Worm (Caenorhabditis elegans): ENCODE measurements around the gene Y54G2A.44.

Gene Y54G2A.44

DNA sequence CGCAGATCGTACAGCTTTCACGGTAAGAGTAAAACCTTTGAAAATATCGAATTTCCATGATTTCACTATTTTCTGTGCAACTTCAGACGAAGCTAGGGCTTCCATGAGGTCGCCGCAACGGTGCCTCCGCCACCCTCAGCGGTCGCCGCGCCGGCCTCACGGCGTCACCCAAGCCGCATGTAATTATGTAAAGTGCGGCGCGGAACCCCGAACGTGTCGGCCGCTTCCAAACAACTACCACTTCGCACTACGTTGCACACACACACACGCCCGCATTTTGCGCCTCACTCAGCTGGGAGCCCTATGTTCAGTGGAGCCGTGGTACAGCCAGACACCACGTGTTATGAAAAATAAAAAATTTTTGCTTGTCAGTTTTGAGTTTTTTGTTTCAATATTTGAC is 15.4 kb downstream of the Y54G2A.44 start:
- TF ChIP-seq tra-4 (tag; optimal IDR thresholded peaks at IDR 0.05) (no peak), ama-1 (optimal IDR thresholded peaks at IDR 0.05) (no peak), scrt-1 (GFP tag; IDR thresholded peaks at IDR 0.05) (no peak), ceh-13 (GFP tag; optimal IDR thresholded peaks at IDR 0.05) (no peak), aly-1 (tag; optimal IDR thresholded peaks at IDR 0.05) (no peak), ets-7 (tag; optimal IDR thresholded peaks at IDR 0.05) (no peak), tbx-37 (GFP tag; conservative IDR thresholded peaks at IDR 0.05) (no peak)

DNA sequence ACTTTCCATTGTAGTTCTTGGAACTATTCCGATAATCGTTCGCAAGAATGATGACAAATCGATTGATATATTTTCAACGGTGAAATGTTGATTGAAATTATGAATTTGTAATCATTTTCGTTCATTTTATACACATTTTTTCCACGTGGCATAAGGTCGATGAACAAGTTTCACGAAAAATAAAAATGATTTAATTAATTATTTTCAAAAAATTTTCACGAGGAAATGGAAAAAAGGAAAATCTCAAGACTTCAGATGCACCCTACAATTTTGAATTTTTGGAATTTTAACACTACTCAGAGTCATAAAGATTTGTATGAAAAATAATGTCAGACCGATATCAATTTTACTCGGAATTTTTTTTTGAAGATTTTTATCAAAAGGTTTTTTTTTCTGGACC is 18.0 kb downstream of the Y54G2A.44 start, which contains the start of gene Y54G2A.13:
TSS of gene Y54G2A.13 (minus strand) at position 101 of the 400 bp plus-strand sequence.
- TF ChIP-seq ceh-13 (GFP tag; optimal IDR thresholded peaks at IDR 0.05): no peak

DNA sequence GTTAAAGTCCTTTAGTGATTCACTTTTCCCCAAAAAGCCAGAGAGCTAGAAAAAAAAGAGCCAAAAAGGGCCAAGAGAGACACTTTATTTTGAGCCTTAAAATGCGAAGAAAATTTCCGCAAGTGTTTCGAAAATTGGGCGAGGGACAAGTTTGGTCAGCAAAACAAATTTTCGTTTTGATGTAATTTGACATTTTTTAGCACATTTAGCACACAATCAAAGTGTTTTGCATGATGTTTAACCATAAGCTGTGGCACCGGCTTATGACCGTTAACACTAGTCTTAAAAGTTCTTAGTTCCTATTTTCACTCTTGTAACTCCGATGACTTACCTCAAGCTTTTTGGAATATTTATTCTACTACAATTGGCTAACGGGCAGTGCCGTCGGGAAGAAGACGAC is 18.8 kb downstream of the Y54G2A.44 start, which contains the start of gene Y54G2A.37:
TSS of gene Y54G2A.37 (plus strand) at position 301 of the 400 bp plus-strand sequence.
- TF ChIP-seq pes-1 (GFP tag; IDR thresholded peaks at IDR 0.05): no peak
- TF ChIP-seq B0310.2 (tag; optimal IDR thresholded peaks at IDR 0.05): no peak
- no peak for TF ChIP-seq aly-1 (tag; optimal IDR thresholded peaks at IDR 0.05)

DNA sequence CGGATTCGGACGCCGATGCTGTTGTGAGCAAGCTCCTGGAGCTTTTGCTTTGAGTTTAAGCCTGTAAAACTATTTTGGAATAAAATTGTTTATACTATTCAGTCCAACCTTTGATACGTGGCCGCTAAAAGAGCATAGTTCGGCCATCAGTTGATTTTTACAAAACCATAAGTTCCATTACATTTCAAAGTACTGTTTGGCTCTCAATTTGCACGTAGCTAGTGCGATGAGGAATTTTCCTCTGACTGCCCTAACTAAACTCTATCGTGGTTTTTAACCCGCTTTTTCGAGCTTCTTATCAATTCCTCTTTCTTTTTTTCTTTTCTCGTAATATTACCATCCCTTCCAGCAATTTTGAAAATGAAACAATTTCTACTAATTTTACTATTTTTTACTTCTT is 21.8 kb downstream of the Y54G2A.44 start, which contains the start of gene clec-80:
TSS of gene clec-80 (plus strand) at position 301 of the 400 bp plus-strand sequence.
- TF ChIP-seq hmg-4 (GFP tag; optimal IDR thresholded peaks at IDR 0.05) (no peak), hmbx-1 (tag; optimal IDR thresholded peaks at IDR 0.05) (no peak), ama-1 (optimal IDR thresholded peaks at IDR 0.05) (no peak), ceh-13 (GFP tag; optimal IDR thresholded peaks at IDR 0.05) (no peak), flt-1 (GFP tag; IDR thresholded peaks at IDR 0.05) (no peak), tra-4 (tag; optimal IDR thresholded peaks at IDR 0.05) (no peak), pes-1 (GFP tag; IDR thresholded peaks at IDR 0.05) (no peak)

DNA sequence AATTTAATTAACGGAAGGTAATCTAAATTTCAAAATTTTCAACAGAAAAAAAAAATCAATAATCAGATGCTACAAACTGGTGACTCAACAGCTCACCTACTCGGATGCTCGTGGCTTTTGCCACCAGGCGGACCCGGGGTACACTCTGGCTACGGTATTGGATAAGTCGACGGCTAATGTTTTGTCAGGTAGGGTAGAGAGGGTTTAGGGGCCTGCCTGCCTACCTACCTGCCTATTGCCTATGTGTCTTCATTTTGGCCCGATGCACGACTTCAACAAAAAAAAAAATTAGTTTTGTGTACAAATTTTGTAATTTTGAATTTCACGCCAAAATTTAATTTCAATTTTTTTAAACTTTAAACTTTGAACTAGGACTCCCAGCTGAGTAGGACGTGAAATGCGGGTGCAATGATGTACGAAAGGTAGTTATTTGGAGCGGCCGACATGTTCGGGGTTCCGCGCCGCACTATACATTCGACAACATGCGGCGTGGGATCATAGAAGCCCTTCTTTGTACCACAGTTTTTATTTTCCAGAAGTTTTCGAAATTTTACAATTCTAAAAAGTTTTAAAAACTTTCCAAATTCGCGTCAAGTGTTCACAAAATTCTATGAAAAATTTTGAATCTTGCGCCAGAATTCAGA is 23.9 kb downstream of the Y54G2A.44 start:
- TF ChIP-seq aly-1 (tag; optimal IDR thresholded peaks at IDR 0.05): no peak
- no peak for TF ChIP-seq scrt-1 (GFP tag; IDR thresholded peaks at IDR 0.05)
- no peak for TF ChIP-seq hmg-4 (GFP tag; optimal IDR thresholded peaks at IDR 0.05)
- no peak for TF ChIP-seq ama-1 (optimal IDR thresholded peaks at IDR 0.05)
- TF ChIP-seq hmbx-1 (tag; optimal IDR thresholded peaks at IDR 0.05): no peak
- TF ChIP-seq tbx-11 (GFP tag; IDR thresholded peaks at IDR 0.05): no peak
- TF ChIP-seq hnd-1 (tag; optimal IDR thresholded peaks at IDR 0.05): no peak
- no peak for TF ChIP-seq B0310.2 (tag; optimal IDR thresholded peaks at IDR 0.05)
- no peak for TF ChIP-seq pes-1 (GFP tag; IDR thresholded peaks at IDR 0.05)
- TF ChIP-seq ets-7 (tag; optimal IDR thresholded peaks at IDR 0.05): no peak
- TF ChIP-seq sea-1 (GFP tag; conservative IDR thresholded peaks at IDR 0.05): no peak
- TF ChIP-seq ceh-36 (tag; optimal IDR thresholded peaks at IDR 0.05): no peak
- no peak for TF ChIP-seq ceh-13 (GFP tag; optimal IDR thresholded peaks at IDR 0.05)
- no peak for TF ChIP-seq tra-4 (tag; optimal IDR thresholded peaks at IDR 0.05)
- no peak for TF ChIP-seq tbx-37 (GFP tag; conservative IDR thresholded peaks at IDR 0.05)
- no peak for TF ChIP-seq F13C5.2 (tag; optimal IDR thresholded peaks at IDR 0.05)

DNA sequence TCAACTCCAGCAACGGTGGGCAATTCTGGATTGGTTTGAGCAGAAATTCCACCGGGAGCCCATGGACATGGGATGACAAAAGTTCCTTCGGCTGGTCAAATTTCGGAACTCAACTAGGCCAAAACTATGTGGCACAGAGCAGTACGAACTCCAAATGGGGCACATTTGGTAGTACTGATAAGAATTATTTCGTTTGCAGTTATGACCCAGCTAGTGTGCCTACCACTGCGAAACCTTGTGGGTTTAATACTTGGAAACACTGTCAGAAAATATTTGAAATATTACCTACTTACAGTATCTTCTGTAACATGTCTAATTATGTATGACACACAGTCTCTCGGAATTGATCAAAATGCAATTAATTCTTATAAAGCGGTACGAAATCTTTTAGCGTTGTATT is 24.7 kb downstream of the Y54G2A.44 start:
- TF ChIP-seq scrt-1 (GFP tag; IDR thresholded peaks at IDR 0.05) (no peak), B0310.2 (tag; optimal IDR thresholded peaks at IDR 0.05) (no peak), tra-4 (tag; optimal IDR thresholded peaks at IDR 0.05) (no peak), pes-1 (GFP tag; IDR thresholded peaks at IDR 0.05) (no peak), hnd-1 (tag; optimal IDR thresholded peaks at IDR 0.05) (no peak), aly-1 (tag; optimal IDR thresholded peaks at IDR 0.05) (no peak), flt-1 (GFP tag; IDR thresholded peaks at IDR 0.05) (no peak), tbx-37 (GFP tag; conservative IDR thresholded peaks at IDR 0.05) (no peak), ama-1 (optimal IDR thresholded peaks at IDR 0.05) (no peak), ets-7 (tag; optimal IDR thresholded peaks at IDR 0.05) (no peak), ceh-36 (tag; optimal IDR thresholded peaks at IDR 0.05) (no peak), ceh-13 (GFP tag; optimal IDR thresholded peaks at IDR 0.05) (no peak)

DNA sequence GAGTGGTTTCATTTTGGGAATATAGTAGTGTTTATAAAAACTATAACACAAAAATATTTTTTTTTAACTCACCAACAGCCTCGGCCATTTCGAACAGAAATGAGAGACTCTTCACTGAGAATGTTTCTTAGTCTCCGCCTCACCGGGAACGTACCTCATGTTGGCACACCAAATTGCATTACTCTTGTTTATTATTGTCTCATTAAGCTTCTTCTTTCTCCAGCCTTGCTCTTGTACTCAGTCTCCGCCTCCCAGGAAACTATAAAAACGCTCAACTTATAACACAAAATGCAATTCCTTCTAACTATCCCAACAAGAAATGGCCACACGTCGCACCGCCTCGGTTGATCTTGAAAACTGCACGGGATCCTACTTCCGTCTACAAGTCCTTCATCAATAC is 30.9 kb downstream of the Y54G2A.44 start, which contains the start of the genes Y54G2A.48 and pudl-1:
TSS of gene Y54G2A.48 (minus strand) at position 101 of the 400 bp plus-strand sequence.
TSS of gene pudl-1 (plus strand) at position 320 of the 400 bp plus-strand sequence.
- TF ChIP-seq hmg-4 (GFP tag; optimal IDR thresholded peaks at IDR 0.05) (no peak), scrt-1 (GFP tag; IDR thresholded peaks at IDR 0.05) (no peak), B0310.2 (tag; optimal IDR thresholded peaks at IDR 0.05) (no peak), ets-7 (tag; optimal IDR thresholded peaks at IDR 0.05) (no peak), aly-1 (tag; optimal IDR thresholded peaks at IDR 0.05) (no peak), ceh-36 (tag; optimal IDR thresholded peaks at IDR 0.05) (no peak), pes-1 (GFP tag; IDR thresholded peaks at IDR 0.05) (no peak), ceh-13 (GFP tag; optimal IDR thresholded peaks at IDR 0.05) (no peak), hnd-1 (tag; optimal IDR thresholded peaks at IDR 0.05) (no peak), flt-1 (GFP tag; IDR thresholded peaks at IDR 0.05) (no peak), tbx-37 (GFP tag; conservative IDR thresholded peaks at IDR 0.05) (no peak), F13C5.2 (tag; optimal IDR thresholded peaks at IDR 0.05) (no peak), sea-1 (GFP tag; conservative IDR thresholded peaks at IDR 0.05) (no peak), tbx-11 (GFP tag; IDR thresholded peaks at IDR 0.05) (no peak), ama-1 (optimal IDR thresholded peaks at IDR 0.05) (no peak), tra-4 (tag; optimal IDR thresholded peaks at IDR 0.05) (no peak)

DNA sequence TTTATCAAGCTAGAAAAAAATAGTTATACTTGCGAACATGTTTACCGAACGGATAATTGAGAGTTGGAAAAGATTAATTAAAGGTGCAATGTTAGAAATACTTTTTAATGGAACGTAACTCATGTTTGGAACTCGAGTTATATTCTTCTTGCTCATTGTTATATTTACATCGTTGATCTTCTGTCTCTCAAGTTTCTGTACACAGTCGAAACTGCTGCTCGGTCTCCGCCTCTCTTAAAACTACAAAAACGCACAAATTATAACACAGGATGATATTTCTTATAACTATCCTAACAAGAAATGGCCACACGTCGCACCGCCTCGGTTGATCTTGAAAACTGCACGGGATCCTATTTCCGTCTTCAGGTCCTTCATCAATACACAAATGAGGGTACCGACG is 32.9 kb downstream of the Y54G2A.44 start, which contains the start of gene pudl-2:
TSS of gene pudl-2 (plus strand) at position 301 of the 400 bp plus-strand sequence.
- TF ChIP-seq scrt-1 (GFP tag; IDR thresholded peaks at IDR 0.05): no peak
- TF ChIP-seq tbx-37 (GFP tag; conservative IDR thresholded peaks at IDR 0.05): no peak
- no peak for TF ChIP-seq ceh-13 (GFP tag; optimal IDR thresholded peaks at IDR 0.05)
- no peak for TF ChIP-seq B0310.2 (tag; optimal IDR thresholded peaks at IDR 0.05)
- no peak for TF ChIP-seq pes-1 (GFP tag; IDR thresholded peaks at IDR 0.05)
- no peak for TF ChIP-seq ama-1 (optimal IDR thresholded peaks at IDR 0.05)
- TF ChIP-seq ets-7 (tag; optimal IDR thresholded peaks at IDR 0.05): no peak
- no peak for TF ChIP-seq flt-1 (GFP tag; IDR thresholded peaks at IDR 0.05)
- no peak for TF ChIP-seq hmg-4 (GFP tag; optimal IDR thresholded peaks at IDR 0.05)
- no peak for TF ChIP-seq hmbx-1 (tag; optimal IDR thresholded peaks at IDR 0.05)
- TF ChIP-seq hnd-1 (tag; optimal IDR thresholded peaks at IDR 0.05): no peak
- no peak for TF ChIP-seq ceh-36 (tag; optimal IDR thresholded peaks at IDR 0.05)
- no peak for TF ChIP-seq aly-1 (tag; optimal IDR thresholded peaks at IDR 0.05)
- no peak for TF ChIP-seq sea-1 (GFP tag; conservative IDR thresholded peaks at IDR 0.05)
- TF ChIP-seq F13C5.2 (tag; optimal IDR thresholded peaks at IDR 0.05): no peak
- no peak for TF ChIP-seq tra-4 (tag; optimal IDR thresholded peaks at IDR 0.05)
- no peak for TF ChIP-seq tbx-11 (GFP tag; IDR thresholded peaks at IDR 0.05)

Measured in whole organism, early embryonic.